Fruit fly (Drosophila melanogaster): ENCODE data around the gene CCHa1.

dm6 chr3R:14108158-14108921 is 11.7 kb upstream of the CCHa1 start, which contains the start of gene CG12402:
- TF ChIP-seq psq (optimal IDR thresholded peaks at IDR 0.05) (no peak), ttk (optimal IDR thresholded peaks at IDR 0.05) (no peak), Sin3A (optimal IDR thresholded peaks at IDR 0.05) (no peak), h (optimal IDR thresholded peaks at IDR 0.05) (no peak), insv (optimal IDR thresholded peaks at IDR 0.05) (no peak)
